Fruit fly (Drosophila melanogaster): ENCODE data around the gene LManIII.

DNA sequence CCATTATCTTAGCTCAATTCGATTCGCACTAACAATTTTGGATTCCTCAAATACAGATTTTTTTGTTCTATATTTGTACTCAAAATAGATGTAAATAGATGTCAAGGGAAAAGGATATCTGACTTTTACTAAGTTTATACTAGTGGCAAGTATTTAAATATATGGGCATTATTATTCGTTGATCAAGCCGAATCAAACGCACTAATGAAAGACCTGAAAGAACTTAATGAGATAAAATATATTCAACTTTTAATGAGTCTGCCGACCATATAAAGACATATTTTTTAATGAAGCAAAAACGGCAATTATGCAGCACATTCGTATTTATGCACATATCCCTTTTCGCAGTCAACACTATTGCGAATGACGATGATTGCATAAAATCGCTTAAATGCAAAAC, 13.9 kb upstream of the LManIII start, which contains the start of gene CG42710:
- TF ChIP-seq CG16779 (tag; optimal IDR thresholded peaks at IDR 0.05) (no peak), CG9139 (GFP tag; optimal IDR thresholded peaks at IDR 0.05) (no peak), lz (GFP tag; optimal IDR thresholded peaks at IDR 0.05) (no peak), svp (GFP tag) (no peak), CG10631 (GFP tag; optimal IDR thresholded peaks at IDR 0.05) (no peak), fd59A (GFP tag; optimal IDR thresholded peaks at IDR 0.05) (no peak), acj6 (GFP tag; optimal IDR thresholded peaks at IDR 0.05) (no peak), fkh (GFP tag; optimal IDR thresholded peaks at IDR 0.05) (no peak), net (GFP tag; optimal IDR thresholded peaks at IDR 0.05) (no peak), CG10669 (GFP tag; optimal IDR thresholded peaks at IDR 0.05) (no peak), Lpt (GFP tag; optimal IDR thresholded peaks at IDR 0.05) (no peak), CG6854 (GFP tag; optimal IDR thresholded peaks at IDR 0.05) (no peak)

Data from whole organism, prepupa.